Worm (Caenorhabditis elegans) whole organism, L4 larva: ENCODE data around the gene best-20.

Source experiments
- F49E8.2 ChIP-seq: sonication (generic microtip); optimal IDR thresholded peaks from 2 replicates; lab custom pipeline; 2016; ENCODE audit warnings: missing compliant biosample characterization, mild to moderate bottlenecking, missing genetic modification characterization, borderline replicate concordance
- aly-2 ChIP-seq: sonication (generic microtip); optimal IDR thresholded peaks from 2 replicates; lab custom pipeline; 2018; ENCODE audit warnings: missing biosample characterization, missing genetic modification characterization
- daf-12 ChIP-seq: fragments of 150-350 bp; optimal IDR thresholded peaks from 2 replicates; lab custom pipeline; 2014; ENCODE audit warnings: missing biosample characterization, missing genetic modification reagents, missing genetic modification characterization
- daf-16 ChIP-seq, 3 experiments: sonication (generic microtip); optimal IDR thresholded peaks; 2 replicates each; lab custom pipeline; 2016 to 2017; ENCODE audit warnings: missing genetic modification characterization in 3 of 3, missing genetic modification reagents in 3 of 3, mild to moderate bottlenecking in 2 of 3, missing compliant biosample characterization in 2 of 3, missing biosample characterization in 1 of 3, moderate library complexity in 1 of 3
- mdl-1 ChIP-seq, 2 experiments: fragments of 150-350 bp in 1 of 2; sonication (generic microtip) in 1 of 2; optimal IDR thresholded peaks; 2 replicates each; lab custom pipeline; 2014 to 2017; ENCODE audit warnings: missing biosample characterization in 2 of 2, missing genetic modification characterization in 2 of 2
- mdt-29 ChIP-seq: fragments of 200-800 bp; sonication (Bioruptor generic); IDR thresholded peaks from 2 replicates; pipeline ENCODE4 v1.3.6; 2022; ENCODE audit warnings: missing genetic modification reagents, missing genetic modification characterization, missing compliant biosample characterization
- nhr-237 ChIP-seq: sonication (generic microtip); optimal IDR thresholded peaks from 2 replicates; lab custom pipeline; 2017; ENCODE audit warnings: missing biosample characterization, missing genetic modification characterization
- nhr-6 ChIP-seq: fragments of 150-350 bp; optimal IDR thresholded peaks from 2 replicates; lab custom pipeline; 2014; ENCODE audit warnings: missing biosample characterization, missing genetic modification characterization
- nhr-76 ChIP-seq: fragments of 150-350 bp; optimal IDR thresholded peaks from 2 replicates; lab custom pipeline; 2014; ENCODE audit warnings: missing biosample characterization, missing genetic modification characterization
- unc-39 ChIP-seq: sonication (generic microtip); optimal IDR thresholded peaks from 2 replicates; lab custom pipeline; 2017; ENCODE audit warnings: missing biosample characterization, missing genetic modification characterization
- ztf-11 ChIP-seq: fragments of 150-350 bp; optimal IDR thresholded peaks from 2 replicates; lab custom pipeline; 2014; ENCODE audit warnings: missing biosample characterization, missing genetic modification characterization

DNA sequence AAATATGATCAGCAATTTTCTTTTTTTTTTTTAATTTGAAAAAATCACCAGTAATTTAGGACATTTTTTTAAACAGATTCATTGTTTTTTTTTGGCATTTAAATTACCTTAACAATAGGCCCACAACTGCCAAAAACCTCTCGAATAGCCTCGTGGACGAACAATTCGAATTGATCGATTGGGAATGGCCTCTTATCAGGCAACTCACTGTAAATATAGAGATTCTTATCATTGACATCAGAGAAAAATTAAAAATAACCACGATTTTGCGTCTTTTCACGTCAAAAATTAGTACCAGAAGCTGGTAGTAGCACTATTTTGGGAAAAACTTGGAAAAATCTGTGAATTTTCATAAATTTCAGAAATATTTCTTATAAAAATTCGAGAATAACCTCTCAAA is 34.0 kb upstream of the best-20 start:
- TF ChIP-seq nhr-237 (tag; lab: Kevin White, UChicago) (no peak), ztf-11 (tag; lab: Kevin White, UChicago) (no peak), mdl-1 (tag; optimal IDR thresholded peaks at IDR 0.05; lab: Kevin White, UChicago) (no peak), aly-2 (tag; lab: Kevin White, UChicago) (no peak), F49E8.2 (no peak), nhr-6 (tag; lab: Kevin White, UChicago) (no peak), daf-12 (no peak), daf-16 (GFP tag; optimal IDR thresholded peaks at IDR 0.05; lab: Kevin White, UChicago) (no peak), daf-16 (tag; optimal IDR thresholded peaks at IDR 0.05; lab: Kevin White, UChicago) (peak; percentile 57), nhr-76 (tag; lab: Kevin White, UChicago) (no peak), mdt-29 (GFP tag; lab: Robert Waterston, UW) (no peak), unc-39 (tag; lab: Kevin White, UChicago) (no peak)
